Fruit fly (Drosophila melanogaster) whole organism, wandering third instar larva: ENCODE measurements around the gene CG6865.

Source experiments
- Abd-B ChIP-seq: fragments of >200 bp; optimal IDR thresholded peaks from 2 replicates; lab custom pipeline; 2017; ENCODE audit warnings: missing biosample characterization, missing genetic modification characterization
- CG32264 ChIP-seq: fragments of 200-800 bp; sonication (Bioruptor generic); optimal IDR thresholded peaks from 2 replicates; lab custom pipeline; 2016; ENCODE audit warnings: missing biosample characterization, missing genetic modification characterization
- CG9705 ChIP-seq: fragments of 200-800 bp; sonication (Bioruptor generic); optimal IDR thresholded peaks from 2 replicates; lab custom pipeline; 2018; ENCODE audit warnings: missing biosample characterization, mild to moderate bottlenecking, missing genetic modification characterization
- CrebA ChIP-seq: fragments of 200-800 bp; sonication (Bioruptor generic); optimal IDR thresholded peaks from 2 replicates; lab custom pipeline; 2016; ENCODE audit warnings: missing biosample characterization, mild to moderate bottlenecking, missing genetic modification characterization, borderline replicate concordance
- Dif ChIP-seq: fragments of 200-275, 200-300 bp; sonication (Bioruptor generic); optimal IDR thresholded peaks from 2 replicates; lab custom pipeline; 2018; ENCODE audit warnings: missing biosample characterization, missing genetic modification characterization; ENCODE audit not compliant: partially characterized antibody
- HLH106 ChIP-seq: fragments of 200-800 bp; optimal IDR thresholded peaks from 3 replicates; lab custom pipeline; 2019; ENCODE audit warnings: missing biosample characterization, mild to moderate bottlenecking, missing genetic modification characterization, moderate library complexity
- Hnf4 ChIP-seq: fragments of 200-800 bp; sonication (Bioruptor generic); optimal IDR thresholded peaks from 2 replicates; lab custom pipeline; 2016; ENCODE audit warnings: missing biosample characterization, mild to moderate bottlenecking, missing genetic modification characterization
- Hr78 ChIP-seq: fragments of >200 bp; optimal IDR thresholded peaks from 2 replicates; lab custom pipeline; 2017; ENCODE audit warnings: missing biosample characterization, missing genetic modification characterization
- Hr83 ChIP-seq: fragments of 200-300 bp; sonication (Bioruptor generic); optimal IDR thresholded peaks from 2 replicates; lab custom pipeline; 2016; ENCODE audit warnings: missing biosample characterization, mild to moderate bottlenecking, missing genetic modification characterization, moderate library complexity; ENCODE audit not compliant: poor library complexity, severe bottlenecking
- Jra ChIP-seq: sonication (Bioruptor generic); optimal IDR thresholded peaks from 2 replicates; lab custom pipeline; 2016; ENCODE audit warnings: missing biosample characterization, missing genetic modification characterization
- Mio ChIP-seq: sonication (Bioruptor generic); optimal IDR thresholded peaks from 2 replicates; lab custom pipeline; 2016; ENCODE audit warnings: missing biosample characterization, missing genetic modification characterization
- N ChIP-seq: fragments of >200 bp; optimal IDR thresholded peaks from 2 replicates; lab custom pipeline; 2018; ENCODE audit warnings: missing biosample characterization, missing external identifiers, missing genetic modification characterization
- OdsH ChIP-seq: fragments of 200-800 bp; sonication (Bioruptor generic); optimal IDR thresholded peaks from 2 replicates; lab custom pipeline; 2016; ENCODE audit warnings: missing biosample characterization, mild to moderate bottlenecking, missing genetic modification characterization
- Rel ChIP-seq, 2 experiments: fragments of 200-800 bp; sonication (Bioruptor generic) in 1 of 2; optimal IDR thresholded peaks; 2 replicates in 1 of 2; 3 replicates in 1 of 2; lab custom pipeline; 2016 to 2019; ENCODE audit warnings: mild to moderate bottlenecking in 2 of 2, missing biosample characterization in 2 of 2, missing genetic modification characterization in 2 of 2, moderate library complexity in 1 of 2
- Sp1 ChIP-seq: fragments of 200-800 bp; sonication (Bioruptor generic); optimal IDR thresholded peaks from 3 replicates; lab custom pipeline; 2019; ENCODE audit warnings: missing biosample characterization, mild to moderate bottlenecking, missing genetic modification characterization, moderate library complexity
- Vsx2 ChIP-seq: fragments of 200-300, 225-300 bp; sonication (Bioruptor generic); optimal IDR thresholded peaks from 2 replicates; lab custom pipeline; 2018; ENCODE audit warnings: missing biosample characterization, missing genetic modification characterization; ENCODE audit not compliant: partially characterized antibody
- br ChIP-seq: fragments of 200-800 bp; sonication (Bioruptor generic); optimal IDR thresholded peaks from 2 replicates; lab custom pipeline; 2016; ENCODE audit warnings: missing biosample characterization, missing genetic modification characterization
- brk ChIP-seq: fragments of 200-800 bp; sonication (Bioruptor generic); optimal IDR thresholded peaks from 2 replicates; lab custom pipeline; 2016; ENCODE audit warnings: missing biosample characterization, mild to moderate bottlenecking, missing genetic modification characterization
- dl ChIP-seq, 2 experiments: fragments of 175-275, 200-275 bp in 1 of 2; fragments of 200-275 bp in 1 of 2; sonication (Bioruptor generic); optimal IDR thresholded peaks; lab custom pipeline; 2018; ENCODE audit warnings: mild to moderate bottlenecking in 2 of 2, missing biosample characterization in 2 of 2, missing genetic modification characterization in 2 of 2, moderate library complexity in 2 of 2; ENCODE audit not compliant: partially characterized antibody in 2 of 2, insufficient read depth in 1 of 2
- dmrt93B ChIP-seq: fragments of 200-800 bp; sonication (Bioruptor generic); optimal IDR thresholded peaks from 2 replicates; lab custom pipeline; 2018; ENCODE audit warnings: missing biosample characterization, mild to moderate bottlenecking, missing genetic modification characterization
- dsf ChIP-seq: sonication (Bioruptor generic); optimal IDR thresholded peaks from 2 replicates; lab custom pipeline; 2016; ENCODE audit warnings: missing biosample characterization, missing genetic modification characterization, borderline replicate concordance
- ey ChIP-seq: fragments of 200-800 bp; sonication (Bioruptor generic); optimal IDR thresholded peaks from 2 replicates; lab custom pipeline; 2016; ENCODE audit warnings: missing biosample characterization, missing genetic modification characterization
- foxo ChIP-seq, 2 experiments: fragments of 200-800 bp; sonication (Bioruptor generic); optimal IDR thresholded peaks; 2 replicates in 1 of 2; 3 replicates in 1 of 2; lab custom pipeline; 2016 to 2017; ENCODE audit warnings: missing biosample characterization in 2 of 2, missing genetic modification characterization in 2 of 2
- fru ChIP-seq: fragments of 200-800 bp; sonication (Bioruptor generic); optimal IDR thresholded peaks from 3 replicates; lab custom pipeline; 2016; ENCODE audit warnings: missing biosample characterization, mild to moderate bottlenecking, missing genetic modification characterization
- h ChIP-seq: fragments of 200-800 bp; sonication (Bioruptor generic); optimal IDR thresholded peaks from 3 replicates; lab custom pipeline; 2016; ENCODE audit warnings: missing biosample characterization, mild to moderate bottlenecking, missing genetic modification characterization
- jim ChIP-seq: fragments of 175-275, 200-325 bp; sonication (Bioruptor generic); optimal IDR thresholded peaks from 2 replicates; lab custom pipeline; 2016; ENCODE audit warnings: missing biosample characterization, mild to moderate bottlenecking, missing genetic modification characterization
- lola ChIP-seq: fragments of >200 bp; optimal IDR thresholded peaks from 2 replicates; lab custom pipeline; 2017; ENCODE audit warnings: missing biosample characterization, missing genetic modification characterization
- pan ChIP-seq: fragments of >200 bp; optimal IDR thresholded peaks from 2 replicates; lab custom pipeline; 2017
- psq ChIP-seq: fragments of 200-800 bp; sonication (Bioruptor generic); optimal IDR thresholded peaks from 3 replicates; lab custom pipeline; 2017; ENCODE audit warnings: missing biosample characterization, mild to moderate bottlenecking, missing genetic modification characterization, moderate library complexity
- rgr ChIP-seq: fragments of 200-800 bp; sonication (Bioruptor generic); optimal IDR thresholded peaks from 3 replicates; lab custom pipeline; 2016; ENCODE audit warnings: missing biosample characterization, mild to moderate bottlenecking, missing genetic modification characterization
- sage ChIP-seq: fragments of 200-800 bp; sonication (Bioruptor generic); optimal IDR thresholded peaks from 2 replicates; lab custom pipeline; 2016; ENCODE audit warnings: missing biosample characterization, mild to moderate bottlenecking, missing genetic modification characterization
- sv ChIP-seq: fragments of 200-800 bp; sonication (Bioruptor generic); optimal IDR thresholded peaks from 3 replicates; lab custom pipeline; 2016; ENCODE audit warnings: missing biosample characterization, missing genetic modification characterization
- tai ChIP-seq: sonication (Bioruptor generic); optimal IDR thresholded peaks from 2 replicates; lab custom pipeline; 2016; ENCODE audit warnings: missing biosample characterization, missing genetic modification characterization
- usp ChIP-seq: fragments of >200 bp; optimal IDR thresholded peaks from 2 replicates; lab custom pipeline; 2017; ENCODE audit warnings: missing biosample characterization, missing genetic modification characterization
- woc ChIP-seq: sonication (Bioruptor generic); optimal IDR thresholded peaks from 2 replicates; lab custom pipeline; 2016; ENCODE audit warnings: missing biosample characterization, mild to moderate bottlenecking, missing genetic modification characterization

Gene CG6865

DNA sequence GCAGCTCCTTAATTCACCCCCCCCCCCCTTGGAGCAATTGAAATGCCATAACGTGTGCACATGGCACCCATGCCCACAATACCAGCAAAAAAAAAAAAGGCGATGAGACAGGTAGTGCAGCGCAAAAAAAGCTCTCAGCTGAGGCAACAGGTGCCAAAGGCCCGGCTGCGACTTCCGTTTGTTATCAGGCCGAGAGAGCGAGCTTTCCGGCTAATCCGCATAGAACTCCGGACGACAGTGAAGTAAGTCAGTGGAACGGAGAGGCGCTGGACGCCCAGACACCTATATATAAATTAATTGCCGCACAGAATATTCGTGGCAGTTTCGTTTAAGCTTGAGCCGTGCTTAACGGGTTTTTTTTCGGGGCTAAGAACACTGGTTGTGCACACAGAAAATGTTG is at the start of gene CG6865:
Gene CG6865 (plus strand): TSS at position 321 of the 400 bp plus-strand sequence.
- no peak for TF ChIP-seq brk
- TF ChIP-seq woc (GFP tag; lab: Kevin White, UChicago) = no peak
- TF ChIP-seq Hr83 (GFP tag; lab: Kevin White, UChicago) = no peak
- no peak for TF ChIP-seq HLH106 (tag; lab: Kevin White, UChicago)

DNA sequence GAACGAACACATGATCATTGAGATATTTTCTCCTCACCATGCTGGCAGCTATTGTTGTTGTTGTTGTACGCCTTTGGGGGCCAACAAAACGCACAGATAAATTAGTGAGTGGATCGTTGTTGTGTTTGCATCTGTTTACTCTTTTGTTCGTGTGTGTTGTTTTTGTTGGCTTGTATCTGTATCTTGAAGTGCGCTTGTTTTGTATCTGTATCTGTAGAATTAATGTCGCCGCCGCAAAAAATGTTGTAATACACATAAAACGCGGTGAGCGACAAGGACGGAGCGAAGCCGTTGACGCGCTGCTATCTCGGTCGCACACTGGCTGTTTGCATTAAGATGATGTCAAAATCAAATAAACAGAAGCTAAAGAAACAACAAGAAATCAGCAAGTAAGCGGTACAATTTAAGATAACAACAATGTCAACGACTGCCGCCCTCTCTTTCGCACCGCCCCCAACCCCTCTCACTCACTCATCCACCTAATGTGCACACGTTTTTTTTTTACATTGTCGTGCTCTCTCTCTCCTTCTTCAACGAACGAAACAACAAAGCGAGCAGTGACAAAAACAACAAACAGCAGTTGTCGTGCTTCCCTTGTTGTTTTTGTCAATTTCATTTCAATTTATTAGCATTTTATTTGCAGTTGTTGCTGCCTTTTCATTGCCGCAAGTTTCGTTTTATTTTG is 49.3 kb upstream of the CG6865 start:
- TF ChIP-seq foxo (GFP tag; optimal IDR thresholded peaks at IDR 0.05; lab: Kevin White, UChicago) = peak in 1 of 2 experiments; percentile 66
- TF ChIP-seq Vsx2 (GFP tag; lab: Kevin White, UChicago) = no peak
- TF ChIP-seq CrebA (GFP tag; lab: Kevin White, UChicago) = no peak
- peak; percentile 83 for TF ChIP-seq OdsH (GFP tag; lab: Kevin White, UChicago)
- TF ChIP-seq Hr83 (GFP tag; lab: Kevin White, UChicago) = peak; percentile 90
- TF ChIP-seq rgr (GFP tag; lab: Kevin White, UChicago) = peak; percentile 82
- TF ChIP-seq dl (GFP tag; optimal IDR thresholded peaks at IDR 0.05; lab: Kevin White, UChicago; ENCODE audit: insufficient read depth in 1 of 2, partially characterized antibody in 2 of 2) = no peak
- no peak for TF ChIP-seq Dif (GFP tag; lab: Kevin White, UChicago)
- peak; percentile 43 for TF ChIP-seq dmrt93B
- TF ChIP-seq dsf (GFP tag; lab: Kevin White, UChicago) = peak; percentile 40
- peak; percentile 95 for TF ChIP-seq psq (GFP tag; lab: Kevin White, UChicago)
- peak; percentile 72 for TF ChIP-seq Sp1 (GFP tag; lab: Kevin White, UChicago)
- peak; percentile 94 for TF ChIP-seq tai (GFP tag; lab: Kevin White, UChicago)
- TF ChIP-seq brk = peak; percentile 64
- TF ChIP-seq usp (GFP tag; lab: Kevin White, UChicago) = no peak
- peak; percentile 48 for TF ChIP-seq Rel (GFP tag; optimal IDR thresholded peaks at IDR 0.05; lab: Kevin White, UChicago)
- peak; percentile 72 for TF ChIP-seq Rel (tag; optimal IDR thresholded peaks at IDR 0.05; lab: Kevin White, UChicago)
- TF ChIP-seq CG32264 (GFP tag; lab: Kevin White, UChicago) = peak; percentile 44
- TF ChIP-seq sage (GFP tag; lab: Kevin White, UChicago) = peak; percentile 40
- peak; percentile 86 for TF ChIP-seq Hnf4 (GFP tag; lab: Kevin White, UChicago)
- TF ChIP-seq jim (GFP tag; lab: Kevin White, UChicago) = peak; percentile 98
- TF ChIP-seq CG9705 (GFP tag; lab: Kevin White, UChicago) = peak; percentile 38
- peak; percentile 45 for TF ChIP-seq HLH106 (tag; lab: Kevin White, UChicago)
- TF ChIP-seq h (GFP tag; lab: Kevin White, UChicago) = peak; percentile 91
- peak; percentile 81 for TF ChIP-seq br (GFP tag; lab: Kevin White, UChicago)
- peak; percentile 78 for TF ChIP-seq fru
- no peak for TF ChIP-seq sv
- peak; percentile 47 for TF ChIP-seq Mio (GFP tag; lab: Kevin White, UChicago)
- no peak for TF ChIP-seq pan (lab: Kevin White, UChicago)
- no peak for TF ChIP-seq Abd-B (GFP tag; lab: Kevin White, UChicago)
- no peak for TF ChIP-seq lola (GFP tag; lab: Kevin White, UChicago)
- TF ChIP-seq ey (GFP tag; lab: Kevin White, UChicago) = peak; percentile 29
- peak; percentile 88 for TF ChIP-seq Jra (GFP tag; lab: Kevin White, UChicago)
- TF ChIP-seq N = no peak

DNA sequence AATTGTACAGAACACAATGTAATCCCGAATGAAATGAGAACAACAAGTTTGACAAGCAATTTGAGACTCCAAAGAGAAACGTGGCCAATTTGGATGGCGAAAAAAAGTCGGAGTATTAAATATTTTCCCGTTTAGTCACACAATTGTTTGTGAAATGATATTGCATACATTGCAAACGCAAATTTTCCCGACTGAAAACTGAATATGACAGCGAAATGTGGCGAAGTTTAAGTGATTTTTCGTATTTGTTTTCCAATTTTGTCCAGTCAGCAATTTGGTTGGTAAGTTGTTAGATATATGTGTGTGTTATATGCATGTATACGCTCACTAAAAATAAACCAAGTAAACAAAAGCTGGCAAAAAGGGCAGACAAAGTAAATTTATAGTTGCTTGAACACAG is 47.3 kb upstream of the CG6865 start:
- TF ChIP-seq Hr78 (GFP tag; lab: Kevin White, UChicago) (no peak), CG32264 (GFP tag; lab: Kevin White, UChicago) (no peak), N (no peak), dmrt93B (no peak), Jra (GFP tag; lab: Kevin White, UChicago) (no peak), Rel (GFP tag; optimal IDR thresholded peaks at IDR 0.05; lab: Kevin White, UChicago) (no peak), Rel (tag; optimal IDR thresholded peaks at IDR 0.05; lab: Kevin White, UChicago) (no peak), lola (GFP tag; lab: Kevin White, UChicago) (no peak), foxo (GFP tag; optimal IDR thresholded peaks at IDR 0.05; lab: Kevin White, UChicago) (no peak), pan (lab: Kevin White, UChicago) (no peak), h (GFP tag; lab: Kevin White, UChicago) (no peak), psq (GFP tag; lab: Kevin White, UChicago) (no peak), Mio (GFP tag; lab: Kevin White, UChicago) (no peak), HLH106 (tag; lab: Kevin White, UChicago) (no peak), Vsx2 (GFP tag; lab: Kevin White, UChicago) (no peak), sv (no peak), sage (GFP tag; lab: Kevin White, UChicago) (no peak)
